Fruit fly (Drosophila melanogaster) whole organism, adult: ENCODE results near the gene defl.

Experiments
- CG11617 ChIP-seq: fragments of 200-800 bp; sonication (Bioruptor generic); optimal IDR thresholded peaks from 2 replicates; lab custom pipeline; 2017; ENCODE audit warnings: mild to moderate bottlenecking, missing biosample characterization, missing genetic modification reagents, missing genetic modification characterization
- CG12768 ChIP-seq: fragments of 200-800 bp; sonication (Bioruptor generic); optimal IDR thresholded peaks from 2 replicates; lab custom pipeline; 2017; ENCODE audit warnings: missing biosample characterization, missing genetic modification characterization, mild to moderate bottlenecking, moderate library complexity, missing genetic modification reagents
- CG14711 ChIP-seq: fragments of 200-800 bp; sonication (Bioruptor generic); optimal IDR thresholded peaks from 2 replicates; lab custom pipeline; 2018; ENCODE audit warnings: missing biosample characterization, mild to moderate bottlenecking, missing genetic modification characterization, moderate library complexity
- CG1620 ChIP-seq: fragments of 200-800 bp; sonication (Bioruptor generic); optimal IDR thresholded peaks from 2 replicates; lab custom pipeline; 2016; ENCODE audit warnings: missing biosample characterization, missing genetic modification characterization
- CG33017 ChIP-seq: fragments of 200-800 bp; sonication (Bioruptor generic); optimal IDR thresholded peaks from 2 replicates; lab custom pipeline; 2018; ENCODE audit warnings: missing biosample characterization, mild to moderate bottlenecking, missing genetic modification characterization, moderate library complexity
- CG5204 ChIP-seq: fragments of 200-800 bp; sonication (Bioruptor generic); optimal IDR thresholded peaks from 2 replicates; lab custom pipeline; 2016; ENCODE audit warnings: missing biosample characterization, missing genetic modification characterization
- CG7045 ChIP-seq: fragments of 200-800 bp; sonication (Bioruptor generic); optimal IDR thresholded peaks from 2 replicates; lab custom pipeline; 2017; ENCODE audit warnings: missing biosample characterization, mild to moderate bottlenecking, missing genetic modification characterization
- CG7101 ChIP-seq: fragments of 200-800 bp; sonication (Bioruptor generic); optimal IDR thresholded peaks from 2 replicates; lab custom pipeline; 2018; ENCODE audit warnings: missing biosample characterization, mild to moderate bottlenecking, missing genetic modification characterization, moderate library complexity
- Clk ChIP-seq: fragments of 200-800 bp; sonication (Bioruptor generic); optimal IDR thresholded peaks from 2 replicates; lab custom pipeline; 2017; ENCODE audit warnings: missing biosample characterization, missing genetic modification characterization
- Crg-1 ChIP-seq: fragments of 200-800 bp; sonication (Bioruptor generic); optimal IDR thresholded peaks from 2 replicates; lab custom pipeline; 2016; ENCODE audit warnings: missing biosample characterization, missing genetic modification characterization
- Hr96 ChIP-seq: fragments of 200-800 bp; sonication (Bioruptor generic); optimal IDR thresholded peaks from 2 replicates; lab custom pipeline; 2016; ENCODE audit warnings: missing biosample characterization, missing genetic modification characterization
- Mnt ChIP-seq: fragments of 200-800 bp; sonication (Bioruptor generic); optimal IDR thresholded peaks from 2 replicates; lab custom pipeline; 2016; ENCODE audit warnings: missing biosample characterization, mild to moderate bottlenecking, missing genetic modification characterization
- bab1 ChIP-seq: fragments of 200-800 bp; sonication (Bioruptor generic); optimal IDR thresholded peaks from 3 replicates; lab custom pipeline; 2019; ENCODE audit warnings: missing biosample characterization, mild to moderate bottlenecking, missing genetic modification characterization, moderate library complexity
- cic ChIP-seq: fragments of 200-800 bp; sonication (Bioruptor generic); optimal IDR thresholded peaks from 2 replicates; lab custom pipeline; 2017; ENCODE audit warnings: missing biosample characterization, mild to moderate bottlenecking, missing genetic modification characterization, moderate library complexity
- cnc ChIP-seq, 2 experiments: fragments of >200 bp; optimal IDR thresholded peaks; 2 replicates each; lab custom pipeline; 2017
- kay ChIP-seq: fragments of 200-800 bp; sonication (Bioruptor generic); peaks from one replicate; lab custom pipeline; 2016; ENCODE audit warnings: missing biosample characterization, missing genetic modification characterization, borderline replicate concordance
- ovo ChIP-seq: fragments of 200-800 bp; sonication (Bioruptor generic); optimal IDR thresholded peaks from 2 replicates; lab custom pipeline; 2016; ENCODE audit warnings: missing biosample characterization, missing genetic modification characterization
- pad ChIP-seq: fragments of 200-800 bp; sonication (Bioruptor generic); optimal IDR thresholded peaks from 3 replicates; lab custom pipeline; 2017; ENCODE audit warnings: missing biosample characterization, missing genetic modification characterization, mild to moderate bottlenecking, moderate library complexity, missing genetic modification reagents
- tj ChIP-seq: fragments of 200-800 bp; sonication (Bioruptor generic); optimal IDR thresholded peaks from 3 replicates; lab custom pipeline; 2017; ENCODE audit warnings: missing biosample characterization, mild to moderate bottlenecking, missing genetic modification characterization, moderate library complexity
- toe ChIP-seq: fragments of 200-800 bp; sonication (Bioruptor generic); optimal IDR thresholded peaks from 2 replicates; lab custom pipeline; 2016; ENCODE audit warnings: missing biosample characterization, missing genetic modification characterization

defl gene

DNA sequence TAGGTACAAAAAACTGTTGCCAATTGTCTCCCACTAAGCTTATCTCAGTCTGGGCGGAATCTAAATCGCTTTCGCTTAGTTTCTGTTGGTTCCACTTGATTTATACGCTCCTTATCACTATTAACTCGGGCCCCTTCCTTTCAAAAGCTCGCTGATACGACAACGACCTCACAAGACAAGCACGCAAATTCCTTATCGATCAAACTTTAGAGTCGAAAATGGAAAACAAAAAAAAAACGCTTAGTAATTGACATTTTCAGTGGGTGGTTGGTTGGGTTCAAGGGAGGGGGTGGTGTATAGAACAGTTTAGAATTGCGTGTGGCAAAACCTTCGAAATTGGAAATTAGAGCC, 31.8 kb upstream of the defl start:
- peak; percentile 73 for TF ChIP-seq cic
- peak; percentile 57 for TF ChIP-seq CG12768 (GFP tag; lab: Kevin White, UChicago)
- TF ChIP-seq tj (GFP tag; lab: Kevin White, UChicago): no peak
- TF ChIP-seq Hr96: peak; percentile 8
- TF ChIP-seq cnc (optimal IDR thresholded peaks at IDR 0.05; lab: Kevin White, UChicago): no peak
- TF ChIP-seq toe (GFP tag; lab: Kevin White, UChicago): no peak
- peak; percentile 8 for TF ChIP-seq Mnt (GFP tag; lab: Kevin White, UChicago)

DNA sequence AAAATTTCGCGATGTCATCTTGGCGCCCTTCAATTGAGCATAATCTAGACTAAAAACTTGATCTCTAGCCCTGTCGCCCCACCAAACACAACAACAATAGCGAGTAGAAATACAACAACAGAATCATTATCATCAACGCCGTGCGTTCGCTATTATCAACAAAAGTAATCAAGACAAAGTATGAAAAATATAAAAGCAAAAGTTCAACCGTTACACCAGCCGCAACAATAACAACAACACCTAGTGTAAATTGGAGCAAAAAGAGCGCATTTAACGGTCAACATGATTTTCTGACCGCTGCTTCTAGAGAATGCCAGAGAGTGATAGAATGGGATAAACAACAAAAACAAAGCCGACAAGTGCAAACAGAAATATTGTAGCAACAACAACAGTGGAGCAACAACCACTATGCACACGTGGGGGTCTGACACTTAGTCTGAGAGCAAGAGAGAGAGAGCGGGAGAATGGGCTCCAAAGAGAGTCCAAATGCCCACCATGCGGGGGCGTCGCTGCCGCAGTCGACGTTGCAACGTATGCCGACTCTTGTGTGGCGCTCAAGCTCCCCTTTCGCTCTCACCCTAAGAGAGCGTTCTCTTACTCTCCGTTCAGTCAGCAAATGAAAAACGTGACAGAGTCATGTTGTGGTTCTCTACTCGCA, 30.9 kb upstream of the defl start:
- TF ChIP-seq Hr96 (no peak), CG12768 (GFP tag; lab: Kevin White, UChicago) (no peak), CG1620 (GFP tag; lab: Kevin White, UChicago) (no peak), bab1 (GFP tag; lab: Kevin White, UChicago) (no peak), toe (GFP tag; lab: Kevin White, UChicago) (no peak), tj (GFP tag; lab: Kevin White, UChicago) (no peak), pad (peak; percentile 50), Clk (GFP tag; lab: Kevin White, UChicago) (no peak), ovo (GFP tag; lab: Kevin White, UChicago) (peak; percentile 98), kay (GFP tag; lab: Kevin White, UChicago) (no peak), CG14711 (tag; lab: Kevin White, UChicago) (no peak), Crg-1 (GFP tag; lab: Kevin White, UChicago) (no peak), cnc (optimal IDR thresholded peaks at IDR 0.05; lab: Kevin White, UChicago) (peak in 1 of 2 experiments; percentile 54), CG7101 (tag; lab: Kevin White, UChicago) (no peak), CG5204 (GFP tag; lab: Kevin White, UChicago) (no peak), CG33017 (no peak), CG11617 (GFP tag; lab: Kevin White, UChicago) (no peak), Mnt (GFP tag; lab: Kevin White, UChicago) (peak; percentile 90), cic (peak; percentile 88), CG7045 (GFP tag; lab: Kevin White, UChicago) (no peak)

DNA sequence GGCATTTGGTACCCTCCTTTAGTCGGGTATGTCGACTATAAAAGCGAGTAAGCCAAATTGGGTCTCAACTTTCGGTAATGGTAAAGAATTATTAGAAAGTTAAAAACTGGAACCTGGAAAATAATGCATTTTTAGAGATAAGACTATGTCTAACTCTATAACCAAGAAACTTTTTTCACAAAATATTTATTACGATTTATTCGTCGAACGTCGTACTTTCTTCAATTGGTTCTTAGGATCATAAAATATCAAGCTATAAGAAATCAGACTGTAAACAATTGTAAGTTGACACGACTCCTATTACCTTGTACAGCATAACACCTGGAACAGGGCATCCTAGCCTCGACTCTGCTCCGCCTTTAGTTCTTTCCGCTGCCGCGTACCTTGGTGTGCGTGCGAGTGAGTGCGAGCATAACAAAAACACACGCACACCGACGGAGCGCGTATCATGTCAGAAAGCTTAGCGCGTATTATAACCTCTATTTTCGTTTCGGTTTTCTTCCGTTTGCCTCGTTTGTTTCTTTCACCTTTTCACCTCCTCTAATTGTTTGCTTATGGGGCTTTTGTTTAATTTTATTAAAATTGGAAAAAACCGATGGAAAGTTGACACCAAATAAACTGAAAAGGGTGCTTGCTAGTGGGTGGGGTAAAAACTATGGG, 30.2 kb upstream of the defl start:
- TF ChIP-seq CG7045 (GFP tag; lab: Kevin White, UChicago) (peak; percentile 90), CG1620 (GFP tag; lab: Kevin White, UChicago) (peak; percentile 73), CG14711 (tag; lab: Kevin White, UChicago) (peak; percentile 68), CG7101 (tag; lab: Kevin White, UChicago) (peak; percentile 84), ovo (GFP tag; lab: Kevin White, UChicago) (no peak), CG5204 (GFP tag; lab: Kevin White, UChicago) (peak; percentile 92), toe (GFP tag; lab: Kevin White, UChicago) (peak; percentile 91), bab1 (GFP tag; lab: Kevin White, UChicago) (peak; percentile 75), pad (peak; percentile 68), cic (no peak), CG33017 (peak; percentile 76), Hr96 (peak; percentile 90), kay (GFP tag; lab: Kevin White, UChicago) (no peak), Mnt (GFP tag; lab: Kevin White, UChicago) (no peak), Crg-1 (GFP tag; lab: Kevin White, UChicago) (peak; percentile 80), CG11617 (GFP tag; lab: Kevin White, UChicago) (peak; percentile 93), CG12768 (GFP tag; lab: Kevin White, UChicago) (peak; percentile 88), cnc (optimal IDR thresholded peaks at IDR 0.05; lab: Kevin White, UChicago) (no peak), tj (GFP tag; lab: Kevin White, UChicago) (peak; percentile 77), Clk (GFP tag; lab: Kevin White, UChicago) (peak; percentile 85)

DNA sequence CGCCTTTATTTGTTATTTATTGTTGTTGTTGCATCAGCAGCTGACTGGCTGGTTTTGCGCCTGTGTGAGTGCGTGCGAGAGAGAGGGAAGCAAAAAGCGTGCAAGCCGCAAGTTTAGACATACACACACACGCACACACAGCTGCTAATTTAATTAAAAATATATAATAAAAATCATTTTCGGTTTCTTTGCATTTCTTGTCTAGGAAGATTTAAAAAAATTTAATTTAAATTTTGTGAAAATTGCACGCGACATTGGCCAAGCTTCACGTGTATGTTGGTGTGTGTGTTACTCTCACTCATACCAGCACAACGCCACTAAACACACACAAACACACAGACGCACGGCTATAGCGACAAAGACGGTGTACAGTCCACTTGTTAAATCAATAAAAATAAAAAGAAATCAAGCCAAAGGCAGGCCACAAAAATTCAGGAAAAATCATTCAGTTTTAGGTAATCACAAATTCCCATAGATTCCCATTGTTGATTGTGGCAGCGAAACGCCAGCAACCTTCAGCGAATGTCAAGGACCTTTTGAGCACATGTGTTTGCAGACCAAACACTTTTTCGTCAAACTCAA, 29.6 kb upstream of the defl start:
- TF ChIP-seq kay (GFP tag; lab: Kevin White, UChicago): peak; percentile 94
- TF ChIP-seq Mnt (GFP tag; lab: Kevin White, UChicago): peak; percentile 32
- no peak for TF ChIP-seq Crg-1 (GFP tag; lab: Kevin White, UChicago)

DNA sequence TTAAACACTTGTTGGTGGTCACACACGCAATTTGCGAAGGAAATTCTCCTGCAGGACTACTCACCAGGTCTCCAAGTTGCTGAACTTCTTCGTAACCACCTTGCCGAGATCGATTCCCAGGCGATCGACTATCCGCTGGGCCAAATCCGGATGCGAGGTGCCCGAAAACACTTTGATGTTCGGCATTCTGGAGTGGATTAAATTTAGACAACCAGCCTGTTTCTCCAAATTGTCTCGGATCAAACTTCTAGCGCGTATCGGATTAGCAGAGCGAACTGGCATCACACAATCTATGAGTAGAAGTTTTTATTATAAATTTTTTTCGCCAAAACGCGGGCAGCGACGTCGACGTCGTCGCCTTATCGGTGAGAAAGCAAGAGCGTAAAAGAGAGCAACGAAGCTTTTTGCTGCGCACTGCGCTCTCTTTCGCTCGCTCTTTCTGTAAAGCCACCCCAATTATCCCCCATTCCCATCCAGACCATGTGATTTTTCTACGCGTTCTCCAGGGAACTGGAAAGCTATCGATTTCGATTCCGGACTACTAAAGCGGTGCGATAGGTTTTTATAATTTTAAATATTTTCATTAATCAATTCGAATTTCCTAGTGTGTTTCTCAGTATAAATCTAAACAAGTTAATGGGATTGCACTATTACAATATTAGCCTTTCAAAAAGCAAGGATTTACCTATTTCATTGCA, 28.9 kb upstream of the defl start:
- TF ChIP-seq CG7101 (tag; lab: Kevin White, UChicago) (peak; percentile 17), toe (GFP tag; lab: Kevin White, UChicago) (no peak), cic (peak; percentile 15), CG33017 (peak; percentile 19), bab1 (GFP tag; lab: Kevin White, UChicago) (no peak), kay (GFP tag; lab: Kevin White, UChicago) (peak; percentile 85)
